Worm (Caenorhabditis elegans): Measurements from ENCODE around the gene B0302.4.

Gene B0302.4

ce11 chrX:17215753-17216152, 39.2 kb upstream of the B0302.4 start:
- TF ChIP-seq M03D4.4 (tag; optimal IDR thresholded peaks at IDR 0.05), result no peak
- TF ChIP-seq unc-62 (GFP tag; optimal IDR thresholded peaks at IDR 0.05), result no peak
- TF ChIP-seq lin-13 (tag; optimal IDR thresholded peaks at IDR 0.05), result no peak

- no peak for TF ChIP-seq sem-2 (GFP tag; optimal IDR thresholded peaks at IDR 0.05)
- no peak for TF ChIP-seq drap-1 (GFP tag; optimal IDR thresholded peaks at IDR 0.05)
- no peak for TF ChIP-seq elt-3 (tag; optimal IDR thresholded peaks at IDR 0.05)
- TF ChIP-seq mep-1 (tag; optimal IDR thresholded peaks at IDR 0.05), result no peak
- no peak for TF ChIP-seq mls-2 (tag; optimal IDR thresholded peaks at IDR 0.05)
- no peak for TF ChIP-seq lin-13 (tag; optimal IDR thresholded peaks at IDR 0.05)
These were observed 38.2 kb upstream of the B0302.4 start, which contains the start of gene acdh-10 for ce11 chrX:17214803-17215202. Gene acdh-10 (minus strand): TSS chrX:17214903.

- TF ChIP-seq snpc-4 (tag; optimal IDR thresholded peaks at IDR 0.05) (no peak), blmp-1 (tag; optimal IDR thresholded peaks at IDR 0.05) (peak; percentile 78)
These were observed 34.9 kb upstream of the B0302.4 start for ce11 chrX:17211513-17211912.

- TF ChIP-seq nhr-76 (tag; optimal IDR thresholded peaks at IDR 0.05) (no peak), sem-2 (GFP tag; optimal IDR thresholded peaks at IDR 0.05) (no peak), elt-3 (tag; optimal IDR thresholded peaks at IDR 0.05) (no peak), lin-13 (tag; optimal IDR thresholded peaks at IDR 0.05) (no peak), lin-32 (GFP tag; optimal IDR thresholded peaks at IDR 0.05) (no peak), pha-4 (tag; optimal IDR thresholded peaks at IDR 0.05) (no peak), nhr-2 (tag; optimal IDR thresholded peaks at IDR 0.05) (no peak), flh-1 (GFP tag; optimal IDR thresholded peaks at IDR 0.05) (no peak), elt-1 (tag; optimal IDR thresholded peaks at IDR 0.05; ENCODE audit: borderline replicate concordance, insufficient read depth) (no peak), nhr-237 (tag; optimal IDR thresholded peaks at IDR 0.05) (no peak), ceh-43 (GFP tag; optimal IDR thresholded peaks at IDR 0.05) (no peak), ceh-39 (tag; optimal IDR thresholded peaks at IDR 0.05) (no peak), cnd-1 (tag; optimal IDR thresholded peaks at IDR 0.05) (no peak), unc-39 (tag; optimal IDR thresholded peaks at IDR 0.05) (no peak), ztf-11 (tag; optimal IDR thresholded peaks at IDR 0.05) (no peak), M03D4.4 (tag; optimal IDR thresholded peaks at IDR 0.05) (no peak), lsy-2 (tag; optimal IDR thresholded peaks at IDR 0.05) (no peak)
These were observed 32.7 kb upstream of the B0302.4 start, which contains the start of gene T08G2.2 for ce11 chrX:17209265-17209664. Gene T08G2.2 (minus strand): TSS chrX:17209365.

ce11 chrX:17205853-17206252, 29.3 kb upstream of the B0302.4 start:
- TF ChIP-seq elt-3 (tag; optimal IDR thresholded peaks at IDR 0.05) (no peak), sem-2 (GFP tag; optimal IDR thresholded peaks at IDR 0.05) (no peak), sptf-1 (tag; optimal IDR thresholded peaks at IDR 0.05) (no peak), mep-1 (tag; optimal IDR thresholded peaks at IDR 0.05) (no peak), zip-8 (tag; optimal IDR thresholded peaks at IDR 0.05) (no peak), cnd-1 (tag; optimal IDR thresholded peaks at IDR 0.05) (no peak)

- TF ChIP-seq tbx-8 (GFP tag; optimal IDR thresholded peaks at IDR 0.05), result no peak
- no peak for TF ChIP-seq ceh-83 (GFP tag; optimal IDR thresholded peaks at IDR 0.05)
- no peak for TF ChIP-seq ham-2 (GFP tag; optimal IDR thresholded peaks at IDR 0.05)
- no peak for TF ChIP-seq unc-120 (tag; optimal IDR thresholded peaks at IDR 0.05; ENCODE audit: poor library complexity, severe bottlenecking)
- TF ChIP-seq nhr-237 (tag; optimal IDR thresholded peaks at IDR 0.05), result no peak
These were observed 26.8 kb upstream of the B0302.4 start for ce11 chrX:17203399-17203798.

- TF ChIP-seq mab-5 (tag; optimal IDR thresholded peaks at IDR 0.05), result no peak
- no peak for TF ChIP-seq ceh-43 (GFP tag; optimal IDR thresholded peaks at IDR 0.05)
- no peak for TF ChIP-seq unc-62 (GFP tag; optimal IDR thresholded peaks at IDR 0.05)
- TF ChIP-seq unc-120 (tag; optimal IDR thresholded peaks at IDR 0.05; ENCODE audit: poor library complexity, severe bottlenecking), result no peak
- TF ChIP-seq pha-4 (tag; optimal IDR thresholded peaks at IDR 0.05), result no peak
- TF ChIP-seq ces-1 (GFP tag; optimal IDR thresholded peaks at IDR 0.05), result no peak
- TF ChIP-seq flh-1 (GFP tag; optimal IDR thresholded peaks at IDR 0.05), result no peak
- TF ChIP-seq elt-1 (tag; optimal IDR thresholded peaks at IDR 0.05; ENCODE audit: borderline replicate concordance, insufficient read depth), result no peak
These were observed 21.2 kb upstream of the B0302.4 start for ce11 chrX:17197824-17198223.

All from whole organism, mixed stage, embryonic.